Fruit fly (Drosophila melanogaster): ENCODE data around the gene CG14913.

DNA sequence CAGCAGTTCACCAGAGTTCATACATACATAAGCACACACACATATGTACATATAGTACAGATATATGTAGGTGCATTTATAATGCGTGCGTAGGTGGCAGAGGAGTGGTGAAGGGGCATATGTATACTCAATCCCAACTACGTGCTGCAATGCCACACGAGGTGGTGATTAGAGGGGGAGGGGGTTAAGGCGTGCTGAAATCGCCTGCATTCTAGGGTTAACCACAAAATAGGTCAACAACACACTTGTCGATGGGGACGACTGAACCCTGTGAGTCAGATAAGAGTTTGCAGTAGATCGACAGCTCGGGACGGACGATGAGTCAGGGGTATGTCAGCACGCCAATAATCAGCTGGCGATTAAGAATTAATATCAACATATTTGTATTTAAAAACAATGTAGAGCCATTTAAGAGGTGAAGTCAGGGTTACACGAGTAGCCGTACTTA is 28.7 kb downstream of the CG14913 start:
- TF ChIP-seq usp (GFP tag; optimal IDR thresholded peaks at IDR 0.05), result no peak
- peak; percentile 5 to 49 for TF ChIP-seq EcR (GFP tag; optimal IDR thresholded peaks at IDR 0.05)
- TF ChIP-seq psq (optimal IDR thresholded peaks at IDR 0.05), result no peak
- no peak for TF ChIP-seq CG8478 (optimal IDR thresholded peaks at IDR 0.05)
